Worm (Caenorhabditis elegans): Measurements from ENCODE around the gene F40D4.13.

ce11 chrV:17154944-17155343 lies 2.1 kb downstream of the F40D4.13 start:
- TF ChIP-seq ztf-23 (GFP tag; IDR thresholded peaks at IDR 0.05) (no peak), tab-1 (GFP tag; IDR thresholded peaks at IDR 0.05) (no peak), T22C8.4 (GFP tag; IDR thresholded peaks at IDR 0.05) (no peak), ztf-29 (GFP tag; IDR thresholded peaks at IDR 0.05) (no peak), klf-2 (GFP tag; conservative IDR thresholded peaks at IDR 0.05) (no peak)

Data from whole organism, midembryonic.